Fruit fly (Drosophila melanogaster): ENCODE measurements around the gene CG32536.
A peak's percentile ranks its signal among the peaks of the same experiment; 100 is the strongest.

The CG32536 gene

dm6 chrX:19317058-19317767 lies 40.5 kb upstream of the CG32536 start (continued):
- TF ChIP-seq nerfin-1 (tag; optimal IDR thresholded peaks at IDR 0.05) = peak; percentile 17
- no peak for TF ChIP-seq CG13624 (GFP tag; optimal IDR thresholded peaks at IDR 0.05)
- TF ChIP-seq Hr78 (GFP tag; optimal IDR thresholded peaks at IDR 0.05) = no peak
- TF ChIP-seq abd-A (tag; optimal IDR thresholded peaks at IDR 0.05) = no peak
- TF ChIP-seq jumu (GFP tag; optimal IDR thresholded peaks at IDR 0.05) = no peak
- peak; percentile 51 for TF ChIP-seq CG12155 (GFP tag; optimal IDR thresholded peaks at IDR 0.05)
- TF ChIP-seq CG43689 (GFP tag; IDR thresholded peaks at IDR 0.05) = no peak
- peak; percentile 10 for TF ChIP-seq Chrac-16 (GFP tag; optimal IDR thresholded peaks at IDR 0.05)
- no peak for TF ChIP-seq CG5245 (GFP tag; optimal IDR thresholded peaks at IDR 0.05)
- no peak for TF ChIP-seq Med (GFP tag)
- no peak for TF ChIP-seq CG7357 (GFP tag; IDR thresholded peaks at IDR 0.05)
- peak; percentile 77 for TF ChIP-seq CG7839 (tag; optimal IDR thresholded peaks at IDR 0.05)
- no peak for TF ChIP-seq CG8281 (tag; optimal IDR thresholded peaks at IDR 0.05)
- TF ChIP-seq pho (GFP tag; optimal IDR thresholded peaks at IDR 0.05) = no peak
- TF ChIP-seq CG9817 (tag; optimal IDR thresholded peaks at IDR 0.05) = peak; percentile 26
- peak; percentile 41 for TF ChIP-seq Nf-YC (tag; optimal IDR thresholded peaks at IDR 0.05)
- TF ChIP-seq CG1602 (GFP tag; optimal IDR thresholded peaks at IDR 0.05) = peak; percentile 23
- peak; percentile 43 for TF ChIP-seq Vsx1 (GFP tag; optimal IDR thresholded peaks at IDR 0.05)
- TF ChIP-seq pb (GFP tag; optimal IDR thresholded peaks at IDR 0.05) = no peak
- peak; percentile 78 for TF ChIP-seq CG31441 (GFP tag; IDR thresholded peaks at IDR 0.05)
- peak; percentile 45 for TF ChIP-seq CG14667 (GFP tag; IDR thresholded peaks at IDR 0.05)
- TF ChIP-seq tin (GFP tag; optimal IDR thresholded peaks at IDR 0.05) = peak; percentile 0
- no peak for TF ChIP-seq ase (GFP tag; IDR thresholded peaks at IDR 0.05)
- TF ChIP-seq CG14965 (GFP tag; optimal IDR thresholded peaks at IDR 0.05; ENCODE audit: borderline replicate concordance) = no peak
- TF ChIP-seq CG30403 (GFP tag; optimal IDR thresholded peaks at IDR 0.05) = peak; percentile 23
- no peak for TF ChIP-seq sr (GFP tag; IDR thresholded peaks at IDR 0.05)
- TF ChIP-seq CG11398 (GFP tag; optimal IDR thresholded peaks at IDR 0.05) = no peak
- TF ChIP-seq bcd (GFP tag; optimal IDR thresholded peaks at IDR 0.05) = peak; percentile 30
- peak; percentile 79 for TF ChIP-seq CG17361 (GFP tag; IDR thresholded peaks at IDR 0.05)
- peak; percentile 0 for TF ChIP-seq CG30431 (GFP tag; optimal IDR thresholded peaks at IDR 0.05)
- peak; percentile 32; the same call in 1 of the 2 replicates for TF ChIP-seq ara (GFP tag; IDR thresholded peaks at IDR 0.05)
- peak; percentile 33 for TF ChIP-seq Deaf1 (tag; optimal IDR thresholded peaks at IDR 0.05)
- TF ChIP-seq twi (tag; optimal IDR thresholded peaks at IDR 0.05) = peak; percentile 25
- TF ChIP-seq chinmo (GFP tag; IDR thresholded peaks at IDR 0.05; ENCODE audit: partially characterized antibody) = no peak
- no peak for TF ChIP-seq zen2 (GFP tag; IDR thresholded peaks at IDR 0.05; ENCODE audit: partially characterized antibody)
- TF ChIP-seq NK7.1 (GFP tag; optimal IDR thresholded peaks at IDR 0.05) = no peak
- peak; percentile 4 for TF ChIP-seq CG8359 (GFP tag; optimal IDR thresholded peaks at IDR 0.05; ENCODE audit: borderline replicate concordance)
- no peak for TF ChIP-seq CG17568 (GFP tag; optimal IDR thresholded peaks at IDR 0.05)
- no peak for TF ChIP-seq CG1024 (GFP tag; IDR thresholded peaks at IDR 0.05)
- peak; percentile 75 for TF ChIP-seq Sox102F (GFP tag; optimal IDR thresholded peaks at IDR 0.05)
- no peak for TF ChIP-seq CG12769 (tag; optimal IDR thresholded peaks at IDR 0.05)
- peak; percentile 75 for TF ChIP-seq CG15269 (tag; optimal IDR thresholded peaks at IDR 0.05)
- TF ChIP-seq E2f1 (GFP tag; IDR thresholded peaks at IDR 0.05) = peak; percentile 49; the same call in 1 of the 2 replicates
- TF ChIP-seq danr (GFP tag; IDR thresholded peaks at IDR 0.05) = no peak
- peak; percentile 45 for TF ChIP-seq Dek (tag; optimal IDR thresholded peaks at IDR 0.05)
- peak; percentile 24 for TF ChIP-seq az2 (GFP tag; optimal IDR thresholded peaks at IDR 0.05)
- TF ChIP-seq aop (GFP tag; IDR thresholded peaks at IDR 0.05) = no peak
- TF ChIP-seq CG11093 (GFP tag; IDR thresholded peaks at IDR 0.05) = no peak
- TF ChIP-seq z (GFP tag; IDR thresholded peaks at IDR 0.05) = no peak
- TF ChIP-seq hbn (GFP tag; IDR thresholded peaks at IDR 0.05; ENCODE audit: partially characterized antibody) = no peak

Measured in whole organism, embryonic.